Fruit fly (Drosophila melanogaster): ENCODE data around the gene La.

The La gene

DNA sequence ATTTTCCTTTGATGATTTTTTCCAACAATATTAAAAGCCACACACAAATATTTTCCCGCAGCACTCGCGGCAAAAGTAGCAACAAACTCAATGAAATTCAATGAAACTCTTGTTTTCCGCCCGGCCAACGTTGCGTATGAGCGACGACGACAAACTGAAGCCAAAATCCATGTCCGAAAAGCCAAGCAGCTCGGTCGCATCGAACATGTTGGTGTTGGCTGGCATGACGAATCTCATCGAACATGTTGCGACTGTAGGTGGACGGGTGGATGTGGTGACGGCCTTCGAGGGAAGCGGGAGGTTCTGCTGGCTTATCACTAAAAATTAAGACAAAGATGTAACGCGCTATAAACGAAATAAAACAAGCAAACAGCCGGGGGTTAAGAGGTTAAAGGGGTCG is 49.4 kb upstream of the La start:
- TF ChIP-seq Hr39 (GFP tag; optimal IDR thresholded peaks at IDR 0.05) (peak; percentile 60), CG8632 (GFP tag; optimal IDR thresholded peaks at IDR 0.05) (no peak), CG34406 (GFP tag; optimal IDR thresholded peaks at IDR 0.05) (no peak), svp (GFP tag) (peak; percentile 96), CG6163 (GFP tag; IDR thresholded peaks at IDR 0.05) (0 out of 3 replicates have a peak, but pooled peaks have one; percentile 32), Eip78C (GFP tag) (peak; percentile 16)

DNA sequence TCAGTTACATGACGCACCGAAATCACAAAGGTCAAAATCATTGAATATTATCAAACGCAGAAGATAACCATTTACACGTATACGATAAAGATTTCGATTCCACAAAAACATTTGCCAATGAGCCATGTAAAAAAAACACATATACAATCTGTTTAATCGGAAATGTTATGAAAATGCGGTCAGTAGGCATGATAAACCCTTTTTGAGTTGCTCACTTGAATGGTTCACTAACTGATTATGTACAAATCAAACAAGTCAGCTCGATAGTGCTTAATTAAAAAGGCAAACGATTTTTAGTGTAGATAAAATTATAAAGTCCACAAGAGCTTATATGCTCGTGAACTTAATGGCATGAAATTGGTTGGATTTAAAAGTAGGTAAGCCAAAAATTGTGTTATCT is 47.2 kb upstream of the La start:
- TF ChIP-seq esn (GFP tag; optimal IDR thresholded peaks at IDR 0.05) = no peak
- TF ChIP-seq CG6854 (GFP tag; optimal IDR thresholded peaks at IDR 0.05) = no peak
- TF ChIP-seq ss (GFP tag; optimal IDR thresholded peaks at IDR 0.05) = no peak
- TF ChIP-seq svp (GFP tag) = no peak
- TF ChIP-seq fd85E (GFP tag; optimal IDR thresholded peaks at IDR 0.05) = no peak
- TF ChIP-seq Sox15 (GFP tag; optimal IDR thresholded peaks at IDR 0.05) = no peak
- TF ChIP-seq dsx (GFP tag; optimal IDR thresholded peaks at IDR 0.05; ENCODE audit: poor library complexity, severe bottlenecking) = no peak
- no peak for TF ChIP-seq Lpt (GFP tag; optimal IDR thresholded peaks at IDR 0.05)
- TF ChIP-seq CG7368 (GFP tag; optimal IDR thresholded peaks at IDR 0.05) = no peak
- no peak for TF ChIP-seq salr (GFP tag; optimal IDR thresholded peaks at IDR 0.05)
- no peak for TF ChIP-seq Ets21C (GFP tag; optimal IDR thresholded peaks at IDR 0.05)
- no peak for TF ChIP-seq vri (GFP tag; optimal IDR thresholded peaks at IDR 0.05)
- no peak for TF ChIP-seq CG31627 (GFP tag; optimal IDR thresholded peaks at IDR 0.05)

DNA sequence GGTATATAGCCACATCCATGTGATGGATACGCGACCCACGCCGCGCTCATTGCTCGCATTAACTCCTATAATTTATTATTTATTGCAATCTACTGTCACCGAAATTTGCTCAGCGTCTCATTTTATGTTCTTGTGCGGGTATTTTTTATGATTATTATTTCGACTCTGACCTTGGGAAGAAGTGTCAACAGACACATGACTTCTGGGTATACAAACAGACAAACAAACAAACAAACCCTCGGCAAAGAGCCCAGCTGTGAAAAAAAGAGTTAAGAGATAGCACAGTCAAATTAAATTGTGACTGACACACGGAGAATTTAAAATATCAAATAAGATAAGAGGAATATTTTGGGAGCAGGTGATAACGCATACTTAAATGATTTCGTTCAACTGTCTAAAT is 40.2 kb upstream of the La start:
- TF ChIP-seq OdsH (GFP tag; optimal IDR thresholded peaks at IDR 0.05) (no peak), fkh (GFP tag; optimal IDR thresholded peaks at IDR 0.05) (peak; percentile 81), Lpt (GFP tag; optimal IDR thresholded peaks at IDR 0.05) (no peak), vri (GFP tag; optimal IDR thresholded peaks at IDR 0.05) (peak; percentile 24)

DNA sequence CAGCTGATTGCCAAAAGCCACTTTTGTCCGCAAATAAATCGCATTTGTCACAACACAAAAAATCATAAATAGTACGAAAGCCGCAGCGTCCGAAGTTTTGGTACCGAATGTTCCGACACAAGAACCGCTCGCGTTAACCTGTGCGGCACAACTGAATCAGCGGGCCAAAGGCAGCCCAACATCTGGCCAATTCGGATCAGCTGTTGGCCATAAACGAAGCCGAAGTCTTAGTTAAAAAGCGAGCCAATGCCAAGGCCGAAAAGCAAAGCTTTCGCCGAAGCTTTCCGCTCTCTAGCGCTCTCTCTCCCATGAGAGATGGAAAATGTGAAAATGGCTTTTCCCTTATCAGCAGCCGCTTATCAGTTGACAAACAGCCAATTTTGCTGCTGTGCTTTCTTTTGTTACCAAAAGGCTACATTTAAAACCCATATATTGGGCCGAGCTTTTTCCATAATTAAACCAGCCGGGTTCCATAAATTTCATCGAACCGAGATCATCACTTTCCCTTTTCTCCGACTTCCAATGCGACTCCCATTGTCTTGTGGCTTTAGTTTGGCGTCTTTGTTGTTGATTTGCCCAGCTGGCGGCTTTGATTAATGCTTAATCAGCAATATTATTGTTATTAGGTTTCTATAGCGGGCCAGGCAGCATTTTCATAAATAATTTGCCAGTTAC is 32.5 kb upstream of the La start, which contains the start of gene CG16798:
Gene CG16798, minus strand, starts transcription at position 216 of the 675 bp plus-strand sequence.
- TF ChIP-seq CG10669 (GFP tag; optimal IDR thresholded peaks at IDR 0.05) = no peak
- TF ChIP-seq CG7368 (GFP tag; optimal IDR thresholded peaks at IDR 0.05) = no peak
- no peak for TF ChIP-seq CG3032 (tag; optimal IDR thresholded peaks at IDR 0.05)
- no peak for TF ChIP-seq CG8319 (GFP tag; optimal IDR thresholded peaks at IDR 0.05)
- TF ChIP-seq CG10631 (GFP tag; optimal IDR thresholded peaks at IDR 0.05) = no peak
- peak; percentile 47 for TF ChIP-seq Blimp-1 (GFP tag; optimal IDR thresholded peaks at IDR 0.05)
- no peak for TF ChIP-seq achi (GFP tag; optimal IDR thresholded peaks at IDR 0.05)
- TF ChIP-seq CG6808 (GFP tag; optimal IDR thresholded peaks at IDR 0.05) = no peak
- no peak for TF ChIP-seq CG3919 (GFP tag; optimal IDR thresholded peaks at IDR 0.05)
- no peak for TF ChIP-seq Eip78C (GFP tag)
- 0 out of 2 replicates have a peak, but pooled peaks have one; percentile 7 for TF ChIP-seq CG15336 (GFP tag; IDR thresholded peaks at IDR 0.05)
- no peak for TF ChIP-seq fd59A (GFP tag; optimal IDR thresholded peaks at IDR 0.05)
- TF ChIP-seq CG16779 (tag; optimal IDR thresholded peaks at IDR 0.05) = no peak

DNA sequence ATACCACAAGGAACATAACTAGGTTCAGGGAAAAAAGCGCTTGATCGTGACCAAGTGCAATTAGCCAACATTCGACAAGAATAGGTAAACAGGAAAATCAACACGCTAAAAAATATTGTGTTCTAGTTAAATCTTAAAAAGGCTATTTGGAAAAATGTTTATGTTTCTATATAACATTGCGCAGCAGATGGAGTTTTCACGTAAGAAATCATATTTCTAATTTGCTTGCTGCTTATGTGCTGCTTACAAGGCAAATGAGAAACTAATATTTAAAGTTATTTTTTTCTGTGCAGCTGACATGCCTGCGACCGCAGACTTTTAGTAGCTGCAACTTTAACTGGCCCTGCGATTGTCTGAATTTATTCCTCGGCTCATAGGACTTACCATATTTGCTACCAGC is 31.5 kb upstream of the La start:
- TF ChIP-seq Hr39 (GFP tag; optimal IDR thresholded peaks at IDR 0.05) = no peak
- no peak for TF ChIP-seq svp (GFP tag)
- peak; percentile 66 for TF ChIP-seq fd59A (GFP tag; optimal IDR thresholded peaks at IDR 0.05)
- peak; percentile 65 for TF ChIP-seq pdm3 (GFP tag; optimal IDR thresholded peaks at IDR 0.05)
- no peak for TF ChIP-seq Hr38 (GFP tag; optimal IDR thresholded peaks at IDR 0.05)
- TF ChIP-seq fkh (GFP tag; optimal IDR thresholded peaks at IDR 0.05) = no peak
- peak; percentile 5 for TF ChIP-seq Sox15 (GFP tag; optimal IDR thresholded peaks at IDR 0.05)
- TF ChIP-seq CG7368 (GFP tag; optimal IDR thresholded peaks at IDR 0.05) = peak; percentile 0
- no peak for TF ChIP-seq Ets21C (GFP tag; optimal IDR thresholded peaks at IDR 0.05)
- TF ChIP-seq CG11762 (GFP tag; optimal IDR thresholded peaks at IDR 0.05; ENCODE audit: insufficient read depth) = peak; percentile 28
- peak; percentile 77 for TF ChIP-seq dsx (GFP tag; optimal IDR thresholded peaks at IDR 0.05; ENCODE audit: poor library complexity, severe bottlenecking)
- TF ChIP-seq Eip78C (GFP tag) = peak; percentile 94
- TF ChIP-seq cyc (GFP tag; optimal IDR thresholded peaks at IDR 0.05) = no peak
- TF ChIP-seq CG11902 (GFP tag; optimal IDR thresholded peaks at IDR 0.05) = no peak
- TF ChIP-seq achi (GFP tag; optimal IDR thresholded peaks at IDR 0.05) = peak; percentile 72
- TF ChIP-seq CG4318 (GFP tag; optimal IDR thresholded peaks at IDR 0.05) = peak; percentile 44
- TF ChIP-seq Gug (GFP tag; IDR thresholded peaks at IDR 0.05) = no peak
- TF ChIP-seq Sox102F (GFP tag; optimal IDR thresholded peaks at IDR 0.05) = no peak
- TF ChIP-seq topi (GFP tag; optimal IDR thresholded peaks at IDR 0.05) = peak; percentile 2
- peak; percentile 39 for TF ChIP-seq CG8632 (GFP tag; optimal IDR thresholded peaks at IDR 0.05)
- TF ChIP-seq spab (GFP tag; optimal IDR thresholded peaks at IDR 0.05) = peak; percentile 72
- TF ChIP-seq CG16779 (tag; optimal IDR thresholded peaks at IDR 0.05) = peak; percentile 52
- peak; percentile 40 for TF ChIP-seq Lpt (GFP tag; optimal IDR thresholded peaks at IDR 0.05)
- no peak for TF ChIP-seq Met (GFP tag; optimal IDR thresholded peaks at IDR 0.05)

Measured in whole organism, prepupa.